Worm (Caenorhabditis elegans) whole organism, midembryonic: ENCODE data around the gene nhr-277.
"Not testable (repeated sequence)": the region's sequence is repeated elsewhere in the genome, so short reads cannot be mapped to it uniquely, and the experiment has no call there.

Source experiments
- T22C8.4 ChIP-seq: fragments of 200-800 bp; sonication (Bioruptor generic); IDR thresholded peaks from 2 replicates; pipeline ENCODE4 v1.3.6; 2022; ENCODE audit warnings: missing genetic modification characterization, missing compliant biosample characterization
- cog-1 ChIP-seq: sonication (generic microtip); optimal IDR thresholded peaks from 2 replicates; lab custom pipeline; 2016; ENCODE audit warnings: missing genetic modification characterization, missing compliant biosample characterization
- flt-1 ChIP-seq: fragments of 200-800 bp; sonication (Bioruptor generic); IDR thresholded peaks from 2 replicates; pipeline ENCODE4 v1.3.6; 2022; ENCODE audit warnings: missing genetic modification characterization, missing compliant biosample characterization
- klf-2 ChIP-seq: fragments of 200-800 bp; sonication (Bioruptor generic); conservative IDR thresholded peaks from 2 replicates; pipeline ENCODE4 v1.3.6; 2022; ENCODE audit warnings: missing genetic modification reagents, missing genetic modification characterization, missing compliant biosample characterization
- med-1 ChIP-seq: sonication (generic microtip); optimal IDR thresholded peaks from 2 replicates; lab custom pipeline; 2017; ENCODE audit warnings: missing genetic modification characterization, mild to moderate bottlenecking, missing compliant biosample characterization, antibody characterized with exemption, missing genetic modification reagents; ENCODE audit not compliant: insufficient read depth
- ref-1 ChIP-seq: fragments of 200-800 bp; sonication (Bioruptor generic); conservative IDR thresholded peaks from 2 replicates; pipeline ENCODE4 v1.3.6; 2022; ENCODE audit warnings: missing genetic modification reagents, missing genetic modification characterization, missing compliant biosample characterization
- tab-1 ChIP-seq: fragments of 200-800 bp; sonication (Bioruptor generic); IDR thresholded peaks from 2 replicates; pipeline ENCODE4 v1.3.6; 2022; ENCODE audit warnings: missing genetic modification characterization, missing compliant biosample characterization
- ztf-23 ChIP-seq: fragments of 200-800 bp; sonication (Bioruptor generic); IDR thresholded peaks from 2 replicates; pipeline ENCODE4 v1.3.6; 2022; ENCODE audit warnings: missing genetic modification reagents, missing genetic modification characterization, missing compliant biosample characterization
- ztf-29 ChIP-seq: fragments of 200-800 bp; sonication (Bioruptor generic); IDR thresholded peaks from 2 replicates; pipeline ENCODE4 v1.3.6; 2022; ENCODE audit warnings: missing genetic modification reagents, missing genetic modification characterization, missing compliant biosample characterization

The nhr-277 gene

ce11 chrIV:2777841-2778240, 35.0 kb downstream of the nhr-277 start, which contains the start of gene Y54G2A.72:
Gene Y54G2A.72 (plus strand): TSS chrIV:2778141.
- TF ChIP-seq klf-2, tab-1, ztf-29 (GFP tag; lab: Robert Waterston, UW): not testable (repeated sequence)

- TF ChIP-seq klf-2 (GFP tag; lab: Robert Waterston, UW) (no peak), ztf-23 (GFP tag; lab: Robert Waterston, UW) (no peak), T22C8.4 (GFP tag; lab: Robert Waterston, UW) (no peak), tab-1 (GFP tag; lab: Robert Waterston, UW) (no peak), ztf-29 (GFP tag; lab: Robert Waterston, UW) (no peak), cog-1 (tag; lab: Kevin White, UChicago) (no peak), ref-1 (GFP tag; lab: Robert Waterston, UW) (no peak), med-1 (GFP tag; lab: Kevin White, UChicago) (no peak), flt-1 (GFP tag; lab: Robert Waterston, UW) (no peak)
Measured at ce11 chrIV:2782793-2783540, 40.2 kb downstream of the nhr-277 start, which contains the start of gene Y54G2A.12. Gene Y54G2A.12 (minus strand): TSS chrIV:2782843.

ce11 chrIV:2785057-2785456, 42.3 kb downstream of the nhr-277 start:
- TF ChIP-seq ztf-29 (GFP tag; lab: Robert Waterston, UW) (no peak), med-1 (GFP tag; lab: Kevin White, UChicago) (no peak), tab-1 (GFP tag; lab: Robert Waterston, UW) (no peak), flt-1 (GFP tag; lab: Robert Waterston, UW) (no peak), T22C8.4 (GFP tag; lab: Robert Waterston, UW) (no peak), ref-1 (GFP tag; lab: Robert Waterston, UW) (no peak), cog-1 (tag; lab: Kevin White, UChicago) (no peak), klf-2 (GFP tag; lab: Robert Waterston, UW) (no peak), ztf-23 (GFP tag; lab: Robert Waterston, UW) (no peak)

ce11 chrIV:2788389-2788788, 45.6 kb downstream of the nhr-277 start, which contains the start of gene atln-1:
Gene atln-1 (plus strand): TSS chrIV:2788689.
- TF ChIP-seq tab-1, ztf-29, ztf-23 (GFP tag; lab: Robert Waterston, UW): not testable (repeated sequence)

- no peak for TF ChIP-seq ztf-29 (GFP tag; lab: Robert Waterston, UW)
- TF ChIP-seq tab-1 (GFP tag; lab: Robert Waterston, UW), result no peak
- no peak for TF ChIP-seq T22C8.4 (GFP tag; lab: Robert Waterston, UW)
- no peak for TF ChIP-seq cog-1 (tag; lab: Kevin White, UChicago)
- TF ChIP-seq ztf-23 (GFP tag; lab: Robert Waterston, UW), result no peak
- TF ChIP-seq med-1 (GFP tag; lab: Kevin White, UChicago), result no peak
- no peak for TF ChIP-seq flt-1 (GFP tag; lab: Robert Waterston, UW)
- no peak for TF ChIP-seq ref-1 (GFP tag; lab: Robert Waterston, UW)
- TF ChIP-seq klf-2 (GFP tag; lab: Robert Waterston, UW), result no peak
Measured at ce11 chrIV:2793956-2794355, 51.2 kb downstream of the nhr-277 start.
